Fruit fly (Drosophila melanogaster) whole organism, pupa: ENCODE data around the gene drongo.

ENCODE experiments used
- CG10348 ChIP-seq: fragments of 200-800 bp; sonication (Bioruptor generic); IDR thresholded peaks from 2 replicates; pipeline ENCODE4 v1.3.6; 2022; ENCODE audit warnings: missing biosample characterization, missing genetic modification characterization
- CG12605 ChIP-seq: fragments of 200-800 bp; sonication (Bioruptor generic); IDR thresholded peaks from 2 replicates; pipeline ENCODE4 v1.3.6; 2022; ENCODE audit warnings: missing biosample characterization, missing genetic modification characterization
- CG13204 ChIP-seq: fragments of 200-800 bp; sonication (Bioruptor generic); optimal IDR thresholded peaks from 2 replicates; lab custom pipeline; 2018; ENCODE audit warnings: missing biosample characterization, mild to moderate bottlenecking, missing genetic modification characterization, moderate library complexity
- CG14655 ChIP-seq: fragments of 200-800 bp; sonication (Bioruptor generic); optimal IDR thresholded peaks from 3 replicates; lab custom pipeline; 2017; ENCODE audit warnings: mild to moderate bottlenecking, missing biosample characterization, missing genetic modification reagents, missing genetic modification characterization
- CG15710 ChIP-seq: fragments of 200-800 bp; sonication (Bioruptor generic); optimal IDR thresholded peaks from 2 replicates; lab custom pipeline; 2018; ENCODE audit warnings: missing biosample characterization, mild to moderate bottlenecking, missing genetic modification characterization, moderate library complexity
- CG17806 ChIP-seq: fragments of 200-800 bp; sonication (Bioruptor generic); optimal IDR thresholded peaks from 2 replicates; lab custom pipeline; 2018; ENCODE audit warnings: missing biosample characterization, mild to moderate bottlenecking, missing genetic modification characterization, moderate library complexity
- CG32121 ChIP-seq: fragments of 200-800 bp; sonication (Bioruptor generic); IDR thresholded peaks from 2 replicates; pipeline ENCODE4 v1.3.6; 2022; ENCODE audit warnings: missing biosample characterization, missing genetic modification characterization
- CG34367 ChIP-seq: fragments of 200-800 bp; sonication (Bioruptor generic); optimal IDR thresholded peaks from 2 replicates; lab custom pipeline; 2018; ENCODE audit warnings: missing biosample characterization, mild to moderate bottlenecking, missing genetic modification characterization
- CG4496 ChIP-seq: fragments of 200-800 bp; sonication (Bioruptor generic); IDR thresholded peaks from 3 replicates; pipeline ENCODE4 v1.3.6; 2022; ENCODE audit warnings: missing biosample characterization, missing genetic modification characterization
- CG8159 ChIP-seq: fragments of 200-800 bp; sonication (Bioruptor generic); optimal IDR thresholded peaks from 3 replicates; lab custom pipeline; 2018; ENCODE audit warnings: missing biosample characterization, mild to moderate bottlenecking, missing genetic modification characterization, moderate library complexity
- CG8301 ChIP-seq: fragments of 200-800 bp; sonication (Bioruptor generic); optimal IDR thresholded peaks from 2 replicates; lab custom pipeline; 2018; ENCODE audit warnings: missing biosample characterization, mild to moderate bottlenecking, missing genetic modification characterization
- CG9948 ChIP-seq: fragments of 200-800 bp; sonication (Bioruptor generic); optimal IDR thresholded peaks from 2 replicates; lab custom pipeline; 2018; ENCODE audit warnings: missing biosample characterization, mild to moderate bottlenecking, missing genetic modification characterization, moderate library complexity
- D1 ChIP-seq: fragments of 200-800 bp; sonication (Bioruptor generic); optimal IDR thresholded peaks from 2 replicates; lab custom pipeline; 2018; ENCODE audit warnings: missing biosample characterization, mild to moderate bottlenecking, missing genetic modification characterization, moderate library complexity
- EcR ChIP-seq: fragments of 200-800 bp; sonication (Bioruptor generic); optimal IDR thresholded peaks from 3 replicates; lab custom pipeline; 2019; ENCODE audit warnings: missing biosample characterization, missing genetic modification characterization, mild to moderate bottlenecking, moderate library complexity, missing genetic modification reagents
- Ets98B ChIP-seq: fragments of 200-800 bp; sonication (Bioruptor generic); IDR thresholded peaks from 2 replicates; pipeline ENCODE4 v1.3.6; 2022; ENCODE audit warnings: missing biosample characterization, missing genetic modification characterization
- Pif1A ChIP-seq: fragments of 200-800 bp; sonication (Bioruptor generic); optimal IDR thresholded peaks from 3 replicates; lab custom pipeline; 2016; ENCODE audit warnings: missing biosample characterization, missing genetic modification characterization
- Pif1B ChIP-seq: fragments of 200-800 bp; sonication (Bioruptor generic); optimal IDR thresholded peaks from 3 replicates; lab custom pipeline; 2016; ENCODE audit warnings: missing biosample characterization, missing genetic modification characterization
- Snoo ChIP-seq: fragments of 200-800 bp; sonication (Bioruptor generic); optimal IDR thresholded peaks from 3 replicates; lab custom pipeline; 2017; ENCODE audit warnings: missing biosample characterization, mild to moderate bottlenecking, missing genetic modification characterization, inconsistent platforms
- fd96Ca ChIP-seq: fragments of 200-800 bp; sonication (Bioruptor generic); IDR thresholded peaks from 3 replicates; pipeline ENCODE4 v1.3.6; 2022; ENCODE audit warnings: missing biosample characterization, missing genetic modification characterization
- gl ChIP-seq: fragments of 200-800 bp; sonication (Bioruptor generic); optimal IDR thresholded peaks from 2 replicates; lab custom pipeline; 2018; ENCODE audit warnings: missing biosample characterization, mild to moderate bottlenecking, missing genetic modification characterization
- rn ChIP-seq: fragments of 200-800 bp; sonication (Bioruptor generic); IDR thresholded peaks from 2 replicates; pipeline ENCODE4 v1.3.6; 2022; ENCODE audit warnings: missing biosample characterization, missing genetic modification characterization

The drongo gene

dm6 chr2L:866950-867744 is 16.3 kb upstream of the drongo start:
- TF ChIP-seq CG9948 (peak; percentile 80), CG15710 (tag; lab: Kevin White, UChicago) (peak; percentile 91), CG34367 (tag; lab: Kevin White, UChicago) (peak; percentile 81), gl (tag; lab: Kevin White, UChicago) (peak; percentile 62), CG8301 (tag; lab: Kevin White, UChicago) (peak; percentile 91), EcR (GFP tag; lab: Kevin White, UChicago) (peak; percentile 4), CG32121 (peak; percentile 93), CG4496 (GFP tag; lab: Robert Waterston, UW) (peak; percentile 97), CG12605 (GFP tag; lab: Robert Waterston, UW) (peak; percentile 93), CG8159 (tag; lab: Kevin White, UChicago) (peak; percentile 85), CG17806 (tag; lab: Kevin White, UChicago) (peak; percentile 86), CG13204 (GFP tag; lab: Kevin White, UChicago) (peak; percentile 63), Snoo (tag; lab: Kevin White, UChicago) (peak; percentile 91), Pif1B (GFP tag; lab: Kevin White, UChicago) (peak; percentile 91), Pif1A (GFP tag; lab: Kevin White, UChicago) (peak; percentile 93), CG14655 (GFP tag; lab: Kevin White, UChicago) (peak; percentile 90), D1 (no peak), fd96Ca (GFP tag; lab: Robert Waterston, UW) (peak; percentile 94), rn (peak; percentile 79), CG10348 (peak; percentile 86), Ets98B (GFP tag; lab: Robert Waterston, UW) (peak; percentile 95)

- TF ChIP-seq CG14655 (GFP tag; lab: Kevin White, UChicago) (peak; percentile 96), gl (tag; lab: Kevin White, UChicago) (peak; percentile 92), D1 (no peak), rn (peak; percentile 97), EcR (GFP tag; lab: Kevin White, UChicago) (peak; percentile 89), Pif1B (GFP tag; lab: Kevin White, UChicago) (peak; percentile 97), CG8301 (tag; lab: Kevin White, UChicago) (peak; percentile 93), CG9948 (peak; percentile 94), CG13204 (GFP tag; lab: Kevin White, UChicago) (peak; percentile 85), fd96Ca (GFP tag; lab: Robert Waterston, UW) (peak; percentile 98), Ets98B (GFP tag; lab: Robert Waterston, UW) (peak; percentile 98), CG8159 (tag; lab: Kevin White, UChicago) (peak; percentile 95), CG15710 (tag; lab: Kevin White, UChicago) (peak; percentile 95), CG34367 (tag; lab: Kevin White, UChicago) (peak; percentile 95), CG4496 (GFP tag; lab: Robert Waterston, UW) (peak; percentile 98), CG17806 (tag; lab: Kevin White, UChicago) (peak; percentile 95), CG10348 (peak; percentile 87), CG32121 (peak; percentile 97), Snoo (tag; lab: Kevin White, UChicago) (peak; percentile 97), Pif1A (GFP tag; lab: Kevin White, UChicago) (peak; percentile 98), CG12605 (GFP tag; lab: Robert Waterston, UW) (peak; percentile 96)
- TF ChIP-seq, all 21 proteins: peak for 20
These were observed 15.0 kb upstream of the drongo start for dm6 chr2L:865851-866250.

- TF ChIP-seq fd96Ca (GFP tag; lab: Robert Waterston, UW), result no peak
- no peak for TF ChIP-seq Pif1B (GFP tag; lab: Kevin White, UChicago)
- no peak for TF ChIP-seq CG34367 (tag; lab: Kevin White, UChicago)
- no peak for TF ChIP-seq rn
- TF ChIP-seq CG14655 (GFP tag; lab: Kevin White, UChicago), result no peak
These were observed 9.0 kb upstream of the drongo start, which contains the start of gene CG13950 for dm6 chr2L:859897-860296. Gene CG13950, plus strand, starts transcription at chr2L:860197.

dm6 chr2L:857897-858517 is 7.1 kb upstream of the drongo start:
- TF ChIP-seq fd96Ca (GFP tag; lab: Robert Waterston, UW) (no peak), rn (no peak), CG8159 (tag; lab: Kevin White, UChicago) (peak; percentile 6), Snoo (tag; lab: Kevin White, UChicago) (no peak), CG14655 (GFP tag; lab: Kevin White, UChicago) (no peak), CG12605 (GFP tag; lab: Robert Waterston, UW) (no peak), Pif1B (GFP tag; lab: Kevin White, UChicago) (no peak), CG17806 (tag; lab: Kevin White, UChicago) (no peak), CG15710 (tag; lab: Kevin White, UChicago) (peak; percentile 25)
